Worm (Caenorhabditis elegans) whole organism, L4 larva: ENCODE results near the gene Y43B11AR.1.

ENCODE experiments used
- D1046.2 ChIP-seq: fragments of 200-800 bp; sonication (Bioruptor generic); IDR thresholded peaks from 2 replicates; pipeline ENCODE4 v1.3.6; 2022; ENCODE audit warnings: missing genetic modification characterization, missing compliant biosample characterization
- F26F4.8 ChIP-seq: fragments of 200-800 bp; sonication (Bioruptor generic); conservative IDR thresholded peaks from 2 replicates; pipeline ENCODE4 v1.3.6; 2022; ENCODE audit warnings: missing genetic modification characterization, missing compliant biosample characterization
- Y48G9A.11 ChIP-seq: fragments of 200-800 bp; sonication (Bioruptor generic); IDR thresholded peaks from 2 replicates; pipeline ENCODE4 v1.3.6; 2022; ENCODE audit warnings: missing genetic modification reagents, missing genetic modification characterization, missing compliant biosample characterization
- Y75B8A.6 ChIP-seq: fragments of 200-800 bp; sonication (Bioruptor generic); IDR thresholded peaks from 2 replicates; pipeline ENCODE4 v1.3.6; 2022; ENCODE audit warnings: missing genetic modification reagents, missing genetic modification characterization, missing compliant biosample characterization
- aha-1 ChIP-seq: fragments of 150-350 bp; peaks from one replicate; lab custom pipeline; 2014; ENCODE audit warnings: missing biosample characterization, missing genetic modification characterization
- arid-1 ChIP-seq: fragments of 200-800 bp; sonication (Bioruptor generic); conservative IDR thresholded peaks from 2 replicates; pipeline ENCODE4 v1.3.6; 2022; ENCODE audit warnings: missing genetic modification reagents, missing genetic modification characterization, missing compliant biosample characterization
- attf-4 ChIP-seq: sonication (generic microtip); optimal IDR thresholded peaks from 3 replicates; lab custom pipeline; 2017; ENCODE audit warnings: missing biosample characterization, missing genetic modification characterization
- ceh-28 ChIP-seq: fragments of 150-350 bp; optimal IDR thresholded peaks from 2 replicates; lab custom pipeline; 2014; ENCODE audit warnings: missing biosample characterization, missing genetic modification reagents, missing genetic modification characterization
- ceh-62 ChIP-seq: sonication (generic microtip); optimal IDR thresholded peaks from 2 replicates; lab custom pipeline; 2017; ENCODE audit warnings: missing biosample characterization, missing genetic modification characterization
- cey-2 ChIP-seq: sonication (generic microtip); optimal IDR thresholded peaks from 3 replicates; lab custom pipeline; 2017; ENCODE audit warnings: missing genetic modification characterization, mild to moderate bottlenecking, missing compliant biosample characterization, antibody characterized with exemption, borderline replicate concordance; ENCODE audit not compliant: insufficient read depth
- daf-12 ChIP-seq: fragments of 150-350 bp; optimal IDR thresholded peaks from 2 replicates; lab custom pipeline; 2014; ENCODE audit warnings: missing biosample characterization, missing genetic modification reagents, missing genetic modification characterization
- daf-16 ChIP-seq, 3 experiments: sonication (generic microtip); optimal IDR thresholded peaks; 2 replicates each; lab custom pipeline; 2016 to 2017; ENCODE audit warnings: missing genetic modification characterization in 3 of 3, missing genetic modification reagents in 3 of 3, mild to moderate bottlenecking in 2 of 3, missing compliant biosample characterization in 2 of 3, missing biosample characterization in 1 of 3, moderate library complexity in 1 of 3
- daf-19 ChIP-seq: fragments of 200-800 bp; sonication (Bioruptor generic); conservative IDR thresholded peaks from 2 replicates; pipeline ENCODE4 v1.3.6; 2022; ENCODE audit warnings: missing genetic modification characterization, missing compliant biosample characterization
- daf-8 ChIP-seq: fragments of 200-800 bp; sonication (Bioruptor generic); IDR thresholded peaks from 2 replicates; pipeline ENCODE4 v1.3.6; 2022; ENCODE audit warnings: missing genetic modification characterization, missing compliant biosample characterization
- dmd-6 ChIP-seq: fragments of 200-800 bp; sonication (Bioruptor generic); IDR thresholded peaks from 2 replicates; pipeline ENCODE4 v1.3.6; 2022; ENCODE audit warnings: missing genetic modification reagents, missing genetic modification characterization, missing compliant biosample characterization
- dpl-1 ChIP-seq: fragments of 150-350 bp; optimal IDR thresholded peaks from 2 replicates; lab custom pipeline; 2014; ENCODE audit warnings: missing biosample characterization, missing genetic modification reagents, missing genetic modification characterization
- egl-27 ChIP-seq: sonication (generic microtip); optimal IDR thresholded peaks from 3 replicates; lab custom pipeline; 2017; ENCODE audit warnings: missing biosample characterization, missing genetic modification reagents, missing genetic modification characterization
- fkh-10 ChIP-seq: fragments of 150-350 bp; optimal IDR thresholded peaks from 2 replicates; lab custom pipeline; 2014; ENCODE audit warnings: missing biosample characterization, missing genetic modification reagents, missing genetic modification characterization
- hif-1 ChIP-seq, 2 experiments: sonication (generic microtip); optimal IDR thresholded peaks; 2 replicates each; lab custom pipeline; 2016 to 2017; ENCODE audit warnings: missing compliant biosample characterization in 2 of 2, missing genetic modification characterization in 2 of 2, missing genetic modification reagents in 2 of 2, missing genotype in 2 of 2, mild to moderate bottlenecking in 1 of 2
- hlh-30 ChIP-seq: sonication (generic microtip); optimal IDR thresholded peaks from 2 replicates; lab custom pipeline; 2017; ENCODE audit warnings: antibody characterized with exemption, mild to moderate bottlenecking, missing genetic modification characterization, missing compliant biosample characterization; ENCODE audit not compliant: insufficient read depth
- lin-15B ChIP-seq: fragments of 150-350 bp; sonication (generic microtip); optimal IDR thresholded peaks from 3 replicates; lab custom pipeline; 2014; ENCODE audit warnings: missing biosample characterization, missing genetic modification characterization
- lir-3 ChIP-seq: sonication (generic microtip); optimal IDR thresholded peaks from 2 replicates; lab custom pipeline; 2016; ENCODE audit warnings: mild to moderate bottlenecking, missing genetic modification characterization, missing compliant biosample characterization
- lsy-2 ChIP-seq, 2 experiments: fragments of 150-350 bp in 1 of 2; sonication (generic microtip) in 1 of 2; optimal IDR thresholded peaks; 2 replicates each; lab custom pipeline; 2014 to 2017; ENCODE audit warnings: missing biosample characterization in 2 of 2, missing genetic modification characterization in 2 of 2
- madf-9 ChIP-seq: fragments of 200-800 bp; sonication (Bioruptor generic); conservative IDR thresholded peaks from 2 replicates; pipeline ENCODE4 v1.3.6; 2022; ENCODE audit warnings: missing genetic modification reagents, missing genetic modification characterization, missing compliant biosample characterization
- mdt-29 ChIP-seq: fragments of 200-800 bp; sonication (Bioruptor generic); IDR thresholded peaks from 2 replicates; pipeline ENCODE4 v1.3.6; 2022; ENCODE audit warnings: missing genetic modification reagents, missing genetic modification characterization, missing compliant biosample characterization
- mes-2 ChIP-seq: sonication (generic microtip); optimal IDR thresholded peaks from 2 replicates; lab custom pipeline; 2016; ENCODE audit warnings: missing genotype, mild to moderate bottlenecking, missing genetic modification characterization, missing compliant biosample characterization; ENCODE audit not compliant: poor library complexity, severe bottlenecking
- nhr-10 ChIP-seq: fragments of 150-350 bp; optimal IDR thresholded peaks from 2 replicates; lab custom pipeline; 2014; ENCODE audit warnings: missing biosample characterization, missing genetic modification characterization
- nhr-42 ChIP-seq: fragments of 200-800 bp; sonication (Bioruptor generic); IDR thresholded peaks from 2 replicates; pipeline ENCODE4 v1.3.6; 2022; ENCODE audit warnings: missing genetic modification characterization, missing compliant biosample characterization
- nhr-48 ChIP-seq: sonication (generic microtip); optimal IDR thresholded peaks from 2 replicates; lab custom pipeline; 2016; ENCODE audit warnings: mild to moderate bottlenecking, missing genetic modification characterization, missing compliant biosample characterization
- nhr-76 ChIP-seq: fragments of 150-350 bp; optimal IDR thresholded peaks from 2 replicates; lab custom pipeline; 2014; ENCODE audit warnings: missing biosample characterization, missing genetic modification characterization
- pha-4 ChIP-seq, 2 experiments: fragments of 150-350 bp in 1 of 2; fragments of 200-800 bp in 1 of 2; sonication (Bioruptor generic) in 1 of 2; IDR thresholded peaks in 1 of 2; optimal IDR thresholded peaks in 1 of 2; 2 replicates each; pipeline versions ENCODE4 v1.3.6 to Lab custom; 2014 to 2022; ENCODE audit warnings: missing genetic modification characterization in 2 of 2, missing genetic modification reagents in 2 of 2, missing biosample characterization in 1 of 2, missing compliant biosample characterization in 1 of 2
- rbr-2 ChIP-seq: sonication (generic microtip); optimal IDR thresholded peaks from 2 replicates; lab custom pipeline; 2016; ENCODE audit warnings: missing genotype, missing genetic modification characterization, missing compliant biosample characterization
- saeg-2 ChIP-seq: fragments of 200-800 bp; sonication (Bioruptor generic); IDR thresholded peaks from 2 replicates; pipeline ENCODE4 v1.3.6; 2022; ENCODE audit warnings: missing genetic modification reagents, missing genetic modification characterization, missing compliant biosample characterization
- sdz-12 ChIP-seq: fragments of 200-800 bp; sonication (Bioruptor generic); optimal IDR thresholded peaks from 2 replicates; lab custom pipeline; 2018; ENCODE audit warnings: mild to moderate bottlenecking, missing genetic modification characterization, missing compliant biosample characterization
- skn-1 ChIP-seq: fragments of 150-350 bp; optimal IDR thresholded peaks from 2 replicates; lab custom pipeline; 2014; ENCODE audit warnings: missing biosample characterization, missing genetic modification characterization
- tag-97 ChIP-seq: fragments of 200-800 bp; sonication (Bioruptor generic); IDR thresholded peaks from 2 replicates; pipeline ENCODE4 v1.3.6; 2022; ENCODE audit warnings: missing genetic modification characterization, missing compliant biosample characterization
- unc-130 ChIP-seq: sonication (generic microtip); optimal IDR thresholded peaks from 2 replicates; lab custom pipeline; 2016; ENCODE audit warnings: missing genetic modification reagents, missing genetic modification characterization, missing compliant biosample characterization
- unc-39 ChIP-seq: sonication (generic microtip); optimal IDR thresholded peaks from 2 replicates; lab custom pipeline; 2017; ENCODE audit warnings: missing biosample characterization, missing genetic modification characterization
- vab-7 ChIP-seq: fragments of 200-800 bp; sonication (Bioruptor generic); IDR thresholded peaks from 2 replicates; pipeline ENCODE4 v1.3.6; 2022; ENCODE audit warnings: missing genetic modification reagents, missing genetic modification characterization, missing compliant biosample characterization
- zag-1 ChIP-seq: fragments of 150-350 bp; optimal IDR thresholded peaks from 2 replicates; lab custom pipeline; 2014; ENCODE audit warnings: missing biosample characterization, missing genetic modification characterization
- zfp-2 ChIP-seq: sonication (generic microtip); optimal IDR thresholded peaks from 2 replicates; lab custom pipeline; 2016; ENCODE audit warnings: mild to moderate bottlenecking, missing genetic modification characterization, missing compliant biosample characterization
- zip-11 ChIP-seq: fragments of 200-800 bp; sonication (Bioruptor generic); IDR thresholded peaks from 2 replicates; pipeline ENCODE4 v1.3.6; 2022; ENCODE audit warnings: missing genetic modification characterization, missing compliant biosample characterization

Gene Y43B11AR.1

DNA sequence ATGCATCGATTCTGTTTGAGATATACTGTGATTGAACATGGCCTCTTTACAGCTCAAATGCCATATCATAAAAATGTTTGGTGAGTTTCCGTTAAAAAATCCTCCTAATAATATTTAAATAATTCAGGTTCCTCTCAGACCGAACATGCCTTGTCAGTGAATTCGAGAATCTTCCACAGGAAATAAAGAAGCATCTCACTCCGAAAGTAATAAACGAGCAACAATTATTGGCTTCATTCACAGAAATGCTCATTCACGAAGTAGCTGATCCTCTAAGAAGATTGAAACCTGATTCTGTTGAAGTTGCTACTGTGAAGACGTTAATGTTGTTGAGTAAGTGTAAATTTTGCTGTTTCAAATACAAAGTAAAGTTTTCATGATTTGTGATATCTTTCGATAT, 29.2 kb upstream of the Y43B11AR.1 start:
- TF ChIP-seq zfp-2 (tag; lab: Kevin White, UChicago) (no peak), hif-1 (tag; optimal IDR thresholded peaks at IDR 0.05; lab: Kevin White, UChicago) (no peak), pha-4 (GFP tag; IDR thresholded peaks at IDR 0.05; lab: Robert Waterston, UW) (no peak), pha-4 (tag; optimal IDR thresholded peaks at IDR 0.05; lab: Kevin White, UChicago) (no peak), lin-15B (tag; lab: Kevin White, UChicago) (no peak), arid-1 (GFP tag; lab: Robert Waterston, UW) (no peak), vab-7 (GFP tag; lab: Robert Waterston, UW) (no peak), hlh-30 (no peak), ceh-62 (tag; lab: Kevin White, UChicago) (no peak), madf-9 (no peak), sdz-12 (no peak), D1046.2 (no peak), unc-39 (tag; lab: Kevin White, UChicago) (no peak), nhr-42 (no peak), skn-1 (no peak), mdt-29 (GFP tag; lab: Robert Waterston, UW) (no peak), daf-8 (GFP tag; lab: Robert Waterston, UW) (no peak)
- TF ChIP-seq, all 104 proteins: peak for 0

DNA sequence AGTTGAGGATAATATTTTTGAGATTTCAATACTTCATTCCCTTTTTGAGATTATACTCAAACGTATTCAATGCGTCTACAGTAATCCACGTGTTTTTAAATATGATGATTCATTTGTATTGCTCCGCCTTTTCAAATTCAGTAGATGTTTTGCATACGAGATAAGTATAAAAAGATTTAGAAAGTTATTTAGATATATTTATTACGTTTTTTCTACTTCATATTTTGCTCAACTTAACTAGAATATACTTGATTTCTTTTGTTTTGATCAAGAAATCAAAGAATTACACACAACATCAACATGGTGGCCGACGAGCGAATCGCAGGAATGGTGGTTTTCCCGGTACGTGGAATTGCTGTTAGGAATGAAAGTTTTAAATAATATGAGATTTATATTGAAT, 23.6 kb upstream of the Y43B11AR.1 start, which contains the start of gene srx-50:
Gene srx-50 (plus strand): TSS at position 301 of the 400 bp plus-strand sequence.
- TF ChIP-seq daf-16 (GFP tag; optimal IDR thresholded peaks at IDR 0.05; lab: Kevin White, UChicago) = no peak
- TF ChIP-seq daf-16 (tag; optimal IDR thresholded peaks at IDR 0.05; lab: Kevin White, UChicago) = no peak
- TF ChIP-seq cey-2 (tag; lab: Kevin White, UChicago) = no peak
- no peak for TF ChIP-seq saeg-2
- no peak for TF ChIP-seq rbr-2 (tag; lab: Kevin White, UChicago)
- TF ChIP-seq nhr-10 (tag; lab: Kevin White, UChicago) = no peak
- TF ChIP-seq pha-4 (GFP tag; IDR thresholded peaks at IDR 0.05; lab: Robert Waterston, UW) = no peak
- no peak for TF ChIP-seq pha-4 (tag; optimal IDR thresholded peaks at IDR 0.05; lab: Kevin White, UChicago)
- no peak for TF ChIP-seq dmd-6 (GFP tag; lab: Robert Waterston, UW)
- no peak for TF ChIP-seq nhr-76
- no peak for TF ChIP-seq lir-3 (tag; lab: Kevin White, UChicago)
- TF ChIP-seq unc-130 (GFP tag; lab: Kevin White, UChicago) = no peak
- no peak for TF ChIP-seq ceh-62 (tag; lab: Kevin White, UChicago)
- TF ChIP-seq ceh-28 (tag; lab: Kevin White, UChicago) = no peak
- no peak for TF ChIP-seq daf-12
- no peak for TF ChIP-seq nhr-48 (tag; lab: Kevin White, UChicago)
- no peak for TF ChIP-seq Y75B8A.6 (GFP tag; lab: Robert Waterston, UW)
- TF ChIP-seq attf-4 (tag; lab: Kevin White, UChicago) = no peak
- TF ChIP-seq mes-2 (tag; lab: Kevin White, UChicago) = no peak
- TF ChIP-seq daf-8 (GFP tag; lab: Robert Waterston, UW) = no peak
- no peak for TF ChIP-seq tag-97

DNA sequence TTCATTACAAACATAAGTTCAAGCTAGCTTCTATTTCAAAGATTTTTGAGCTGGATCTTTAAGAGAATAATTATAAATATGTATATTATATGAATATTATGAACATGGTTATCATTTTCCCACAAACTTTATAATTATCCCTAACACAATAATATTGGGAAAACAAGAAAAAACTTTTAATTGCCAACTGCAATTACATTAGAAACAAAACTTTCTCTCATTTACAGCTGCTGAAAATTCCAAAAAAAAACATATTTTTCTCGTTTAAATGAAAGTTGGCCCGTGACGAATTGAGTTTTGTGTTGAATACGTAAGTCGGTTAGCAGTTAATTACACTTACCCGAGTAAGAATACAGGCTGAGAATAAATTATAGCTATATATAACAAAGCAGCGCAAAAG, 18.6 kb upstream of the Y43B11AR.1 start:
- TF ChIP-seq aha-1 (tag; lab: Kevin White, UChicago) = peak; percentile 90
- no peak for TF ChIP-seq F26F4.8 (GFP tag; lab: Robert Waterston, UW)
- TF ChIP-seq, all 104 proteins: peak for 1

DNA sequence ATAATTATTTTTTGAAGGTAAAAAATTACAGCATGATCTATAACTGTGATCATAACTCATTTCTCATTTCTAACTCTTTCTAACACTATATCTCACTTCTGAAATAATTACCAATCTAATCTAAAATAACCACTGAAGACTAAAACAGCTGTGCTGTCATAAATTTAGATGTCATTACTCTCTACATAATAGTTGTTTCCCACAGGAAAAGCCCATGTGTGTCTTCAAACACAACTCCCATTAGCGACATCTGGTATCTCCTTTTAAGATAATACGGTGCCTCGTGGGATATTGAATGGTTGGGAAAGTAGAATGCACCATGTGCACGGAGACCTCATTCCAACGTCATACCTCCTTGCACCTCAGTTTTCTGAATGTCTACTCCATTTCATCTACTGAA, 16.3 kb upstream of the Y43B11AR.1 start, which contains the start of gene Y43B11AL.1:
Gene Y43B11AL.1 (plus strand): TSS at position 301 of the 400 bp plus-strand sequence.
- TF ChIP-seq dpl-1 = no peak
- no peak for TF ChIP-seq lsy-2 (tag; optimal IDR thresholded peaks at IDR 0.05; lab: Kevin White, UChicago)
- TF ChIP-seq pha-4 (GFP tag; IDR thresholded peaks at IDR 0.05; lab: Robert Waterston, UW) = no peak
- TF ChIP-seq pha-4 (tag; optimal IDR thresholded peaks at IDR 0.05; lab: Kevin White, UChicago) = no peak
- TF ChIP-seq unc-130 (GFP tag; lab: Kevin White, UChicago) = no peak
- TF ChIP-seq zip-11 (GFP tag; lab: Robert Waterston, UW) = no peak
- no peak for TF ChIP-seq fkh-10
- TF ChIP-seq zag-1 = no peak
- no peak for TF ChIP-seq Y48G9A.11 (GFP tag; lab: Robert Waterston, UW)
- no peak for TF ChIP-seq egl-27 (tag; lab: Kevin White, UChicago)
- no peak for TF ChIP-seq daf-19 (GFP tag; lab: Robert Waterston, UW)
- TF ChIP-seq, all 104 proteins: peak for 0
